Worm (Caenorhabditis elegans) whole organism, L1 larva: ENCODE measurements around the gene nstp-2.

Source experiments
- C34B4.2 ChIP-seq: sonication (generic microtip); optimal IDR thresholded peaks from 2 replicates; lab custom pipeline; 2017; ENCODE audit warnings: mild to moderate bottlenecking, missing genetic modification characterization, missing compliant biosample characterization
- ama-1 ChIP-seq: fragments of 150-350 bp; optimal IDR thresholded peaks from 2 replicates; lab custom pipeline; 2014
- ceh-90 ChIP-seq: sonication (generic microtip); optimal IDR thresholded peaks from 2 replicates; lab custom pipeline; 2016; ENCODE audit warnings: missing genetic modification characterization, missing compliant biosample characterization
- ces-1 ChIP-seq: fragments of 150-350 bp; optimal IDR thresholded peaks from 2 replicates; lab custom pipeline; 2014; ENCODE audit warnings: missing biosample characterization, missing genetic modification reagents, missing genetic modification characterization
- jun-1 ChIP-seq: fragments of 150-350 bp; optimal IDR thresholded peaks from 2 replicates; lab custom pipeline; 2014; ENCODE audit warnings: missing biosample characterization, missing genetic modification reagents, missing genetic modification characterization
- lin-15B ChIP-seq: fragments of 150-350 bp; sonication (generic microtip); optimal IDR thresholded peaks from 3 replicates; lab custom pipeline; 2014; ENCODE audit warnings: missing biosample characterization, missing genetic modification characterization
- nhr-11 ChIP-seq: fragments of 150-350 bp; optimal IDR thresholded peaks from 2 replicates; lab custom pipeline; 2014; ENCODE audit warnings: missing biosample characterization, missing genetic modification characterization
- nhr-237 ChIP-seq: fragments of 150-350 bp; optimal IDR thresholded peaks from 2 replicates; lab custom pipeline; 2014; ENCODE audit warnings: missing biosample characterization, missing genetic modification characterization
- nhr-76 ChIP-seq: sonication (generic microtip); optimal IDR thresholded peaks from 2 replicates; lab custom pipeline; 2017; ENCODE audit warnings: missing biosample characterization, missing genetic modification characterization
- nhr-90 ChIP-seq: sonication (generic microtip); optimal IDR thresholded peaks from 2 replicates; lab custom pipeline; 2016; ENCODE audit warnings: mild to moderate bottlenecking, missing genetic modification characterization, missing compliant biosample characterization; ENCODE audit not compliant: poor library complexity
- pqm-1 ChIP-seq: sonication (generic microtip); optimal IDR thresholded peaks from 3 replicates; lab custom pipeline; 2017; ENCODE audit warnings: missing biosample characterization, missing genetic modification characterization
- rnt-1 ChIP-seq: sonication (generic microtip); optimal IDR thresholded peaks from 2 replicates; lab custom pipeline; 2016; ENCODE audit warnings: mild to moderate bottlenecking, missing genetic modification characterization, moderate library complexity, missing compliant biosample characterization
- snpc-4 ChIP-seq: fragments of 150-350 bp; optimal IDR thresholded peaks from 2 replicates; lab custom pipeline; 2014; ENCODE audit warnings: missing biosample characterization, missing genetic modification characterization
- unc-62 ChIP-seq: fragments of 150-350 bp; optimal IDR thresholded peaks from 2 replicates; lab custom pipeline; 2014; ENCODE audit warnings: missing biosample characterization, missing genetic modification reagents, missing genetic modification characterization

DNA sequence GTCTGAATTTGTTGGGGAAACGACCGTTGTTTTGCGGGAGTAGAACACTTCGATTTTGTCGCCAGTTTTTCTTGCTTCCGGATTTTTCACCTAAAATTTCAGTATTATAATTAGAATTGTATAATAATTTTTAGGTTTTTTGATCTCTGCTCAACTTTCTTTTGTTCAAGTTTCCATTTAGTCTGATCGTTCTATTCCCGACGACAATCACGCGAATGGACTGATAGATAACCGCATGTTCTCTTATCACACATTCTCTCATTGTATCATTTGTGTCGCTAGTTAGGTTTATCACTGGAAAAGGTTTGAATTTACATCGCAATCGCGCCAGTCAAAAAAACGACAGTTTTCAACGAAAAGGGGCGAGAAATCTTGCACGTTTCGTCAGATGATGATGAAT is 51.1 kb downstream of the nstp-2 start:
- no peak for TF ChIP-seq nhr-237 (tag; lab: Kevin White, UChicago)
- TF ChIP-seq nhr-11 (tag; lab: Kevin White, UChicago) = no peak
- TF ChIP-seq nhr-90 (tag; lab: Kevin White, UChicago) = peak; percentile 45
- TF ChIP-seq C34B4.2 = no peak
- peak; percentile 66 for TF ChIP-seq pqm-1 (tag; lab: Kevin White, UChicago)
- no peak for TF ChIP-seq lin-15B (tag; lab: Kevin White, UChicago)
- TF ChIP-seq ceh-90 (tag; lab: Kevin White, UChicago) = no peak
- TF ChIP-seq rnt-1 = no peak
- no peak for TF ChIP-seq snpc-4 (tag; lab: Kevin White, UChicago)
- TF ChIP-seq jun-1 (tag; lab: Kevin White, UChicago) = no peak
- no peak for TF ChIP-seq ama-1 (lab: Kevin White, UChicago)
- no peak for TF ChIP-seq ces-1
- no peak for TF ChIP-seq nhr-76
- TF ChIP-seq unc-62 (GFP tag; lab: Kevin White, UChicago) = no peak
